Worm (Caenorhabditis elegans): ENCODE measurements around the gene K02E11.4.

ce11 chrV:14294396-14294795 lies 46.5 kb upstream of the K02E11.4 start, which contains the start of gene F14D7.9:
- TF ChIP-seq pros-1 (tag; optimal IDR thresholded peaks at IDR 0.05) = no peak
- no peak for TF ChIP-seq che-1 (tag; optimal IDR thresholded peaks at IDR 0.05)
- no peak for TF ChIP-seq ama-1 (optimal IDR thresholded peaks at IDR 0.05)
